Worm (Caenorhabditis elegans) whole organism, L4 larva: ENCODE results near the gene B0280.2.

ENCODE experiments used
- aly-2 ChIP-seq: sonication (generic microtip); optimal IDR thresholded peaks from 2 replicates; lab custom pipeline; 2018; ENCODE audit warnings: missing biosample characterization, missing genetic modification characterization
- mdl-1 ChIP-seq, 2 experiments: fragments of 150-350 bp in 1 of 2; sonication (generic microtip) in 1 of 2; optimal IDR thresholded peaks; 2 replicates each; lab custom pipeline; 2014 to 2017; ENCODE audit warnings: missing biosample characterization in 2 of 2, missing genetic modification characterization in 2 of 2
- nhr-111 ChIP-seq: fragments of 200-800 bp; sonication (Bioruptor generic); optimal IDR thresholded peaks from 2 replicates; lab custom pipeline; 2018; ENCODE audit warnings: mild to moderate bottlenecking, missing genetic modification characterization, missing compliant biosample characterization

DNA sequence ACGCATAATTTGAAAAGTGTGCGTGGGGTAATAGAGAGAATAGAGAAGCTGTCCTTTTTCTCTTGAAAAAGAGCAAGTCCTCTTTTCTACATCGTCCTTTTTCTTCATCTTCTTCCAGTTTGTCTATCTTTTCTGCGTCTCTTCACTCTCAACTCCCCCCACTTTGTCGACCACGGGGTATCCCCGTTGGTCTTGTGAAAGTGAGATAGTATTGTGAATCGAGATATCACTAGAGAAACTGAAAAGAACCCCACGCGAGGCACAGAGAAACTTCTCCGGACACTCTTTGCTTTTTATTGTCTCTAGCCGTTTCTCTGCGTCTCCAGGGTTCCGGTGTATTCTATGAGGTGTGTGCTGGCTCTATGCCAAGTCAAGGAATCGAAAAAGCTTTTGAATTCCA is 31.2 kb downstream of the B0280.2 start:
- TF ChIP-seq nhr-111 (GFP tag; lab: Kevin White, UChicago): no peak
- peak; percentile 99 for TF ChIP-seq mdl-1 (tag; optimal IDR thresholded peaks at IDR 0.05; lab: Kevin White, UChicago)
- no peak for TF ChIP-seq aly-2 (tag; lab: Kevin White, UChicago)
